Worm (Caenorhabditis elegans) whole organism, late embryonic: ENCODE measurements around the gene F35A5.1.

Experiments
- C08G9.2 ChIP-seq: sonication (generic microtip); optimal IDR thresholded peaks from 2 replicates; lab custom pipeline; 2016; ENCODE audit warnings: mild to moderate bottlenecking, missing genetic modification characterization, moderate library complexity, missing compliant biosample characterization
- C38D4.7 ChIP-seq: fragments of 200-800 bp; sonication (Bioruptor generic); optimal IDR thresholded peaks from 2 replicates; lab custom pipeline; 2018; ENCODE audit warnings: mild to moderate bottlenecking, missing genetic modification characterization, moderate library complexity, missing compliant biosample characterization
- F13H6.1 ChIP-seq: sonication (generic microtip); optimal IDR thresholded peaks from 2 replicates; lab custom pipeline; 2016; ENCODE audit warnings: missing genetic modification characterization, missing compliant biosample characterization
- K02D7.2 ChIP-seq: sonication (generic microtip); optimal IDR thresholded peaks from 2 replicates; lab custom pipeline; 2017; ENCODE audit warnings: mild to moderate bottlenecking, missing genetic modification characterization, missing compliant biosample characterization
- K09A11.1 ChIP-seq: sonication (generic microtip); optimal IDR thresholded peaks from 2 replicates; lab custom pipeline; 2017; ENCODE audit warnings: antibody characterized with exemption, mild to moderate bottlenecking, missing genetic modification characterization, missing compliant biosample characterization; ENCODE audit not compliant: insufficient read depth
- T23F11.4 ChIP-seq: fragments of 200-800 bp; sonication (Bioruptor generic); optimal IDR thresholded peaks from 2 replicates; lab custom pipeline; 2018; ENCODE audit warnings: mild to moderate bottlenecking, missing genetic modification characterization, missing compliant biosample characterization
- Y22D7AL.16 ChIP-seq: sonication (generic microtip); optimal IDR thresholded peaks from 2 replicates; lab custom pipeline; 2016; ENCODE audit warnings: missing genetic modification characterization, missing compliant biosample characterization
- ama-1 ChIP-seq: fragments of 150-350 bp; optimal IDR thresholded peaks from 2 replicates; lab custom pipeline; 2014
- ceh-14 ChIP-seq: sonication (generic microtip); optimal IDR thresholded peaks from 2 replicates; lab custom pipeline; 2016; ENCODE audit warnings: missing genotype, missing genetic modification characterization, missing compliant biosample characterization
- ceh-18 ChIP-seq: sonication (generic microtip); optimal IDR thresholded peaks from 2 replicates; lab custom pipeline; 2016; ENCODE audit warnings: missing genetic modification characterization, missing compliant biosample characterization
- ceh-2 ChIP-seq: sonication (generic microtip); optimal IDR thresholded peaks from 2 replicates; lab custom pipeline; 2016; ENCODE audit warnings: missing genotype, missing genetic modification characterization, missing compliant biosample characterization
- ceh-34 ChIP-seq: sonication (generic microtip); optimal IDR thresholded peaks from 2 replicates; lab custom pipeline; 2016; ENCODE audit warnings: mild to moderate bottlenecking, missing genetic modification characterization, missing compliant biosample characterization
- ceh-45 ChIP-seq: fragments of 200-800 bp; sonication (Bioruptor generic); IDR thresholded peaks from 2 replicates; pipeline ENCODE4 v1.3.6; 2022; ENCODE audit warnings: missing genetic modification reagents, missing genetic modification characterization, missing compliant biosample characterization
- ceh-9 ChIP-seq: sonication (generic microtip); optimal IDR thresholded peaks from 2 replicates; lab custom pipeline; 2016; ENCODE audit warnings: mild to moderate bottlenecking, missing genetic modification characterization, inconsistent platforms, missing compliant biosample characterization
- dmd-4 ChIP-seq: sonication (generic microtip); optimal IDR thresholded peaks from 2 replicates; lab custom pipeline; 2016; ENCODE audit warnings: borderline replicate concordance, missing genetic modification characterization, missing compliant biosample characterization
- dve-1 ChIP-seq: sonication (generic microtip); optimal IDR thresholded peaks from 2 replicates; lab custom pipeline; 2017; ENCODE audit warnings: antibody characterized with exemption, mild to moderate bottlenecking, missing genetic modification characterization, missing compliant biosample characterization
- elt-2 ChIP-seq: sonication (generic microtip); optimal IDR thresholded peaks from 2 replicates; lab custom pipeline; 2016; ENCODE audit warnings: missing genetic modification reagents, missing genetic modification characterization, missing compliant biosample characterization
- elt-4 ChIP-seq: sonication (generic microtip); optimal IDR thresholded peaks from 2 replicates; lab custom pipeline; 2016; ENCODE audit warnings: missing genetic modification characterization, missing compliant biosample characterization
- eyg-1 ChIP-seq: sonication (generic microtip); optimal IDR thresholded peaks from 2 replicates; lab custom pipeline; 2016; ENCODE audit warnings: missing genotype, missing genetic modification characterization, missing compliant biosample characterization
- fkh-6 ChIP-seq: sonication (generic microtip); optimal IDR thresholded peaks from 2 replicates; lab custom pipeline; 2016; ENCODE audit warnings: missing genetic modification characterization, missing compliant biosample characterization
- gmeb-2 ChIP-seq: sonication (generic microtip); optimal IDR thresholded peaks from 2 replicates; lab custom pipeline; 2016; ENCODE audit warnings: missing genetic modification characterization, inconsistent platforms, missing compliant biosample characterization
- hlh-13 ChIP-seq: fragments of 200-800 bp; sonication (Bioruptor generic); optimal IDR thresholded peaks from 2 replicates; lab custom pipeline; 2018; ENCODE audit warnings: mild to moderate bottlenecking, missing genetic modification characterization, missing compliant biosample characterization
- hlh-30 ChIP-seq: sonication (generic microtip); optimal IDR thresholded peaks from 2 replicates; lab custom pipeline; 2017; ENCODE audit warnings: antibody characterized with exemption, missing genetic modification characterization, missing compliant biosample characterization; ENCODE audit not compliant: insufficient read depth
- hlh-8 ChIP-seq: sonication (generic microtip); optimal IDR thresholded peaks from 2 replicates; lab custom pipeline; 2016; ENCODE audit warnings: missing genotype, missing genetic modification characterization, missing compliant biosample characterization
- lim-6 ChIP-seq: sonication (generic microtip); optimal IDR thresholded peaks from 2 replicates; lab custom pipeline; 2016; ENCODE audit warnings: missing genetic modification characterization, missing compliant biosample characterization
- lin-11 ChIP-seq: fragments of 200-800 bp; sonication (Bioruptor generic); optimal IDR thresholded peaks from 2 replicates; lab custom pipeline; 2018; ENCODE audit warnings: mild to moderate bottlenecking, missing genetic modification characterization, missing compliant biosample characterization
- madf-2 ChIP-seq: sonication (generic microtip); optimal IDR thresholded peaks from 2 replicates; lab custom pipeline; 2017; ENCODE audit warnings: missing genetic modification characterization, missing compliant biosample characterization
- nfya-1 ChIP-seq: sonication (generic microtip); optimal IDR thresholded peaks from 2 replicates; lab custom pipeline; 2017; ENCODE audit warnings: missing genetic modification characterization, mild to moderate bottlenecking, missing compliant biosample characterization, antibody characterized with exemption, moderate library complexity
- nhr-11 ChIP-seq: fragments of 150-350 bp; optimal IDR thresholded peaks from 2 replicates; lab custom pipeline; 2014; ENCODE audit warnings: missing biosample characterization, missing genetic modification characterization
- nhr-232 ChIP-seq: sonication (generic microtip); optimal IDR thresholded peaks from 2 replicates; lab custom pipeline; 2016; ENCODE audit warnings: missing genetic modification characterization, missing compliant biosample characterization
- npax-4 ChIP-seq: sonication (generic microtip); optimal IDR thresholded peaks from 2 replicates; lab custom pipeline; 2016; ENCODE audit warnings: missing genetic modification characterization, missing compliant biosample characterization
- odd-2 ChIP-seq: sonication (generic microtip); optimal IDR thresholded peaks from 2 replicates; lab custom pipeline; 2017; ENCODE audit warnings: antibody characterized with exemption, mild to moderate bottlenecking, missing genetic modification characterization, missing compliant biosample characterization
- pha-4 ChIP-seq: fragments of 150-350 bp; optimal IDR thresholded peaks from 2 replicates; lab custom pipeline; 2018; ENCODE audit warnings: missing biosample characterization, missing genetic modification reagents, missing genetic modification characterization
- pros-1 ChIP-seq: fragments of 150-350 bp; optimal IDR thresholded peaks from 2 replicates; lab custom pipeline; 2014; ENCODE audit warnings: missing biosample characterization, missing genetic modification reagents, missing genetic modification characterization
- ref-2 ChIP-seq: sonication (generic microtip); optimal IDR thresholded peaks from 2 replicates; lab custom pipeline; 2016; ENCODE audit warnings: missing genetic modification characterization, missing compliant biosample characterization
- sdc-2 ChIP-seq: sonication (generic microtip); optimal IDR thresholded peaks from 2 replicates; lab custom pipeline; 2016; ENCODE audit warnings: missing genotype, missing genetic modification characterization, missing compliant biosample characterization
- syd-9 ChIP-seq: sonication (generic microtip); optimal IDR thresholded peaks from 2 replicates; lab custom pipeline; 2016; ENCODE audit warnings: mild to moderate bottlenecking, missing genetic modification characterization, moderate library complexity, missing compliant biosample characterization
- tbx-2 ChIP-seq: sonication (generic microtip); optimal IDR thresholded peaks from 2 replicates; lab custom pipeline; 2016; ENCODE audit warnings: missing genetic modification characterization, missing compliant biosample characterization
- ttx-3 ChIP-seq: sonication (generic microtip); optimal IDR thresholded peaks from 2 replicates; lab custom pipeline; 2016; ENCODE audit warnings: missing genetic modification reagents, missing genetic modification characterization, missing compliant biosample characterization
- unc-3 ChIP-seq, 2 experiments: fragments of 200-800 bp in 1 of 2; sonication (Bioruptor generic) in 1 of 2; sonication (generic microtip) in 1 of 2; conservative IDR thresholded peaks in 1 of 2; optimal IDR thresholded peaks in 1 of 2; 2 replicates each; pipeline versions ENCODE4 v1.3.6 to Lab custom; 2016 to 2022; ENCODE audit warnings: missing compliant biosample characterization in 2 of 2, missing genetic modification characterization in 2 of 2, missing genetic modification reagents in 1 of 2
- unc-42 ChIP-seq: sonication (generic microtip); optimal IDR thresholded peaks from 2 replicates; lab custom pipeline; 2016; ENCODE audit warnings: missing genotype, missing genetic modification characterization, missing compliant biosample characterization
- unc-86 ChIP-seq: sonication (generic microtip); optimal IDR thresholded peaks from 2 replicates; lab custom pipeline; 2016; ENCODE audit warnings: missing genetic modification characterization, missing compliant biosample characterization

F35A5.1 gene

ce11 chrX:3762410-3762809, 44.9 kb upstream of the F35A5.1 start, which contains the start of gene T14G12.11:
TSS of gene T14G12.11 (minus strand) at chrX:3762547.
- no peak for TF ChIP-seq dve-1 (tag; lab: Kevin White, UChicago)
- no peak for TF ChIP-seq nhr-232 (tag; lab: Kevin White, UChicago)

ce11 chrX:3764295-3764694, 43.0 kb upstream of the F35A5.1 start, which contains the start of gene F47B7.3:
TSS of gene F47B7.3 (minus strand) at chrX:3764395.
- TF ChIP-seq madf-2: no peak
- TF ChIP-seq ceh-45 (GFP tag; lab: Robert Waterston, UW): no peak
- TF ChIP-seq unc-86: no peak
- no peak for TF ChIP-seq hlh-30
- no peak for TF ChIP-seq hlh-13 (GFP tag; lab: Kevin White, UChicago)
- TF ChIP-seq sdc-2 (tag; lab: Kevin White, UChicago): no peak
- TF ChIP-seq lin-11 (tag; lab: Kevin White, UChicago): no peak
- TF ChIP-seq eyg-1 (tag; lab: Kevin White, UChicago): no peak
- TF ChIP-seq syd-9: no peak
- no peak for TF ChIP-seq unc-3 (GFP tag; conservative IDR thresholded peaks at IDR 0.05; lab: Robert Waterston, UW)
- no peak for TF ChIP-seq unc-3 (tag; optimal IDR thresholded peaks at IDR 0.05; lab: Kevin White, UChicago)
- no peak for TF ChIP-seq elt-2
- TF ChIP-seq npax-4 (tag; lab: Kevin White, UChicago): no peak
- TF ChIP-seq unc-42 (tag; lab: Kevin White, UChicago): no peak
- TF ChIP-seq ceh-2 (tag; lab: Kevin White, UChicago): no peak

ce11 chrX:3766552-3766951, 40.7 kb upstream of the F35A5.1 start, which contains the start of gene F47B7.4:
TSS of gene F47B7.4 (minus strand) at chrX:3766652.
- TF ChIP-seq ceh-14: no peak
- TF ChIP-seq unc-42 (tag; lab: Kevin White, UChicago): no peak
- TF ChIP-seq elt-4 (tag; lab: Kevin White, UChicago): no peak
- no peak for TF ChIP-seq madf-2
- TF ChIP-seq ceh-34: no peak
- no peak for TF ChIP-seq C38D4.7 (GFP tag; lab: Kevin White, UChicago)
- TF ChIP-seq F13H6.1 (tag; lab: Kevin White, UChicago): no peak
- TF ChIP-seq pros-1 (tag; lab: Kevin White, UChicago): no peak
- no peak for TF ChIP-seq eyg-1 (tag; lab: Kevin White, UChicago)
- no peak for TF ChIP-seq dmd-4 (tag; lab: Kevin White, UChicago)
- TF ChIP-seq, all 69 proteins: peak for 0

ce11 chrX:3768717-3769116, 38.5 kb upstream of the F35A5.1 start, which contains the start of gene F47B7.5:
TSS of gene F47B7.5 (minus strand) at chrX:3768817.
- TF ChIP-seq nhr-11 (tag; lab: Kevin White, UChicago): no peak
- no peak for TF ChIP-seq syd-9
- TF ChIP-seq lim-6 (tag; lab: Kevin White, UChicago): no peak

- no peak for TF ChIP-seq gmeb-2 (tag; lab: Kevin White, UChicago)
- TF ChIP-seq ttx-3: no peak
- no peak for TF ChIP-seq ceh-2 (tag; lab: Kevin White, UChicago)
- peak; percentile 3 for TF ChIP-seq ceh-14
- no peak for TF ChIP-seq hlh-8 (tag; lab: Kevin White, UChicago)
- no peak for TF ChIP-seq lim-6 (tag; lab: Kevin White, UChicago)
- TF ChIP-seq ceh-34: no peak
- no peak for TF ChIP-seq ceh-18 (tag; lab: Kevin White, UChicago)
- no peak for TF ChIP-seq pha-4
- no peak for TF ChIP-seq unc-3 (GFP tag; conservative IDR thresholded peaks at IDR 0.05; lab: Robert Waterston, UW)
- TF ChIP-seq unc-3 (tag; optimal IDR thresholded peaks at IDR 0.05; lab: Kevin White, UChicago): no peak
- no peak for TF ChIP-seq elt-4 (tag; lab: Kevin White, UChicago)
- no peak for TF ChIP-seq Y22D7AL.16
- TF ChIP-seq unc-42 (tag; lab: Kevin White, UChicago): peak; percentile 74
- no peak for TF ChIP-seq fkh-6 (tag; lab: Kevin White, UChicago)
- no peak for TF ChIP-seq C08G9.2 (tag; lab: Kevin White, UChicago)
- no peak for TF ChIP-seq npax-4 (tag; lab: Kevin White, UChicago)
- TF ChIP-seq T23F11.4 (GFP tag; lab: Kevin White, UChicago): no peak
- no peak for TF ChIP-seq dve-1 (tag; lab: Kevin White, UChicago)
- peak; percentile 14 for TF ChIP-seq odd-2 (tag; lab: Kevin White, UChicago)
- TF ChIP-seq K09A11.1 (tag; lab: Kevin White, UChicago): no peak
- no peak for TF ChIP-seq nhr-11 (tag; lab: Kevin White, UChicago)
- no peak for TF ChIP-seq K02D7.2 (tag; lab: Kevin White, UChicago)
- no peak for TF ChIP-seq ama-1 (lab: Kevin White, UChicago)
- TF ChIP-seq ref-2: no peak
- TF ChIP-seq nfya-1 (tag; lab: Kevin White, UChicago): peak; percentile 2
- TF ChIP-seq ceh-9 (tag; lab: Kevin White, UChicago): no peak
- peak; percentile 18 for TF ChIP-seq elt-2
- no peak for TF ChIP-seq tbx-2 (tag; lab: Kevin White, UChicago)
Measured at ce11 chrX:3772405-3772804, 34.9 kb upstream of the F35A5.1 start, which contains the start of gene F47B7.2. TSS of gene F47B7.2 (plus strand) at chrX:3772762.
